Fruit fly (Drosophila melanogaster): Measurements from ENCODE around the gene bond.

bond gene

DNA sequence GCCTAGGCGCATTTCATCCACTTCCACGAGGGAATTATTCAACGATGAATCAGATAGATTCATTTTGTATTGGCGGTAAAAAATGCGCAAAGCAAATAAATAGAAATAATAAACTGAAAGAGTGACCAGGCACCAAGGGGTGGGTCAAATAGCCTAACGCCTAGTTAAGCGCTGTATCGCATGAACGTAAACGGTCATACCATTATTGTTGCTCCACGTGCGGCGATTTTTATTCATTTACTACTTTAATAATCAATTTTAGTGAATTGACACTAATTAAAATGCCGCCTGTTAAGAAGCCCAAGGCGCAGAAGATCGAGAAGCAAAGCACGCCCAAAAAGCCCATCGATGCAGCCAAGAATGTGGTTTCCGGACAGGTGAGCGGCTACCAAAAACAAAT, 34.1 kb downstream of the bond start, which contains the start of the genes CG33107 and CG6937 (continued):
- TF ChIP-seq CG12744 (GFP tag; optimal IDR thresholded peaks at IDR 0.05) (no peak), CG16863 (GFP tag; optimal IDR thresholded peaks at IDR 0.05) (no peak), CG4730 (GFP tag; IDR thresholded peaks at IDR 0.05) (no peak), MESR4 (GFP tag; optimal IDR thresholded peaks at IDR 0.05) (peak; percentile 72), slou (GFP tag; optimal IDR thresholded peaks at IDR 0.05) (no peak), Pdp1 (GFP tag; optimal IDR thresholded peaks at IDR 0.05) (peak in 1 of 2 experiments; percentile 31), Myb (GFP tag; optimal IDR thresholded peaks at IDR 0.05) (no peak), CG18764 (GFP tag; optimal IDR thresholded peaks at IDR 0.05) (no peak), ERR (GFP tag; optimal IDR thresholded peaks at IDR 0.05) (no peak), CoRest (tag; optimal IDR thresholded peaks at IDR 0.05) (peak; percentile 4), Aef1 (GFP tag; IDR thresholded peaks at IDR 0.05) (no peak), cad (GFP tag; optimal IDR thresholded peaks at IDR 0.05) (no peak), CG13624 (GFP tag; optimal IDR thresholded peaks at IDR 0.05) (no peak), CG10267 (tag; optimal IDR thresholded peaks at IDR 0.05) (peak; percentile 20), CG11456 (GFP tag; IDR thresholded peaks at IDR 0.05) (no peak), wdn (GFP tag; IDR thresholded peaks at IDR 0.05) (no peak), CG12769 (tag; optimal IDR thresholded peaks at IDR 0.05) (no peak), CG14710 (tag; optimal IDR thresholded peaks at IDR 0.05) (peak; percentile 35), CG4328 (GFP tag; optimal IDR thresholded peaks at IDR 0.05) (no peak), nmo (GFP tag; optimal IDR thresholded peaks at IDR 0.05) (peak; percentile 11), sna (GFP tag; IDR thresholded peaks at IDR 0.05; ENCODE audit: partially characterized antibody) (0 out of 2 replicates have a peak, but pooled peaks have one; percentile 16), CG10654 (GFP tag; optimal IDR thresholded peaks at IDR 0.05) (no peak), caup (GFP tag; optimal IDR thresholded peaks at IDR 0.05; ENCODE audit: severe bottlenecking) (no peak), Rfx (GFP tag; IDR thresholded peaks at IDR 0.05) (peak; percentile 33; the same call in 1 of the 2 replicates), ems (GFP tag; optimal IDR thresholded peaks at IDR 0.05) (no peak), dm (GFP tag; optimal IDR thresholded peaks at IDR 0.05) (peak; percentile 93), pan (optimal IDR thresholded peaks at IDR 0.05) (no peak), pan (GFP tag; optimal IDR thresholded peaks at IDR 0.05 in 1 of 2, IDR thresholded peaks at IDR 0.05 in 1 of 2) (no peak), CG14014 (GFP tag; IDR thresholded peaks at IDR 0.05) (no peak), CG31224 (GFP tag; IDR thresholded peaks at IDR 0.05) (no peak), CG15011 (GFP tag; optimal IDR thresholded peaks at IDR 0.05) (no peak), btn (GFP tag; optimal IDR thresholded peaks at IDR 0.05) (no peak), Dad (GFP tag; optimal IDR thresholded peaks at IDR 0.05) (no peak), Lpt (GFP tag; optimal IDR thresholded peaks at IDR 0.05) (no peak), Awh (GFP tag; IDR thresholded peaks at IDR 0.05) (no peak), Dfd (GFP tag; optimal IDR thresholded peaks at IDR 0.05) (no peak), Scr (GFP tag; IDR thresholded peaks at IDR 0.05; ENCODE audit: partially characterized antibody) (peak; percentile 28; the same call in 1 of the 2 replicates), MBD-R2 (GFP tag; IDR thresholded peaks at IDR 0.05) (peak; percentile 83), tna (GFP tag; IDR thresholded peaks at IDR 0.05; ENCODE audit: partially characterized antibody) (no peak), tin (GFP tag; optimal IDR thresholded peaks at IDR 0.05) (no peak), Jarid2 (GFP tag; optimal IDR thresholded peaks at IDR 0.05) (no peak), tio (GFP tag; optimal IDR thresholded peaks at IDR 0.05) (no peak), CG10565 (GFP tag; optimal IDR thresholded peaks at IDR 0.05) (no peak), CG18619 (GFP tag; optimal IDR thresholded peaks at IDR 0.05) (no peak), CG34376 (GFP tag; optimal IDR thresholded peaks at IDR 0.05) (peak; percentile 0), tll (GFP tag; optimal IDR thresholded peaks at IDR 0.05) (no peak), hbn (GFP tag; IDR thresholded peaks at IDR 0.05; ENCODE audit: partially characterized antibody) (no peak), unc-4 (GFP tag; IDR thresholded peaks at IDR 0.05; ENCODE audit: partially characterized antibody) (peak; percentile 36), BEAF-32 (GFP tag; optimal IDR thresholded peaks at IDR 0.05) (peak; percentile 45), CG13775 (GFP tag; optimal IDR thresholded peaks at IDR 0.05) (no peak), B-H2 (GFP tag; optimal IDR thresholded peaks at IDR 0.05) (no peak)

All from whole organism, embryonic.